Fruit fly (Drosophila melanogaster): ENCODE measurements around the gene brm.

dm6 chr3L:15958612-15959315 lies 23.9 kb downstream of the brm start, which contains the start of gene CG17032:
- TF ChIP-seq Myc (optimal IDR thresholded peaks at IDR 0.05) = no peak
- no peak for TF ChIP-seq psq (optimal IDR thresholded peaks at IDR 0.05)
- no peak for TF ChIP-seq h (optimal IDR thresholded peaks at IDR 0.05)

Measured in Kc167 (cell line).